Fruit fly (Drosophila melanogaster) whole organism, embryonic: ENCODE data around the gene vkg.

Source experiments
- CG13287 ChIP-seq: fragments of 200-800 bp; sonication (Bioruptor generic); IDR thresholded peaks from 2 replicates; pipeline ENCODE4 v1.3.6; 2022; ENCODE audit warnings: missing biosample characterization, missing genetic modification characterization; ENCODE audit not compliant: partially characterized antibody
- CG13775 ChIP-seq: fragments of 200-800 bp; sonication (Bioruptor generic); optimal IDR thresholded peaks from 3 replicates; lab custom pipeline; 2017; ENCODE audit warnings: missing biosample characterization, mild to moderate bottlenecking, missing genetic modification characterization
- CG14050 ChIP-seq: fragments of 200-800 bp; sonication (Bioruptor generic); IDR thresholded peaks from 3 replicates; pipeline ENCODE4 v1.3.6; 2022; ENCODE audit warnings: missing biosample characterization, missing genetic modification characterization
- CG14667 ChIP-seq: fragments of 200-800 bp; sonication (Bioruptor generic); IDR thresholded peaks from 2 replicates; pipeline ENCODE4 v1.3.6; 2022; ENCODE audit warnings: missing biosample characterization, missing genetic modification characterization
- CG15601 ChIP-seq: fragments of 200-800 bp; sonication (Bioruptor generic); optimal IDR thresholded peaks from 3 replicates; lab custom pipeline; 2019; ENCODE audit warnings: missing biosample characterization, mild to moderate bottlenecking, missing genetic modification characterization, moderate library complexity
- CG17802 ChIP-seq: fragments of 200-800 bp; sonication (Bioruptor generic); optimal IDR thresholded peaks from 2 replicates; lab custom pipeline; 2018; ENCODE audit warnings: missing biosample characterization, mild to moderate bottlenecking, missing genetic modification characterization, moderate library complexity
- CG18599 ChIP-seq: fragments of 200-800 bp; sonication (Bioruptor generic); optimal IDR thresholded peaks from 3 replicates; lab custom pipeline; 2017; ENCODE audit warnings: missing biosample characterization, missing genetic modification characterization, mild to moderate bottlenecking, moderate library complexity, missing genetic modification reagents
- CG31388 ChIP-seq: fragments of 200-800 bp; sonication (Bioruptor generic); optimal IDR thresholded peaks from 2 replicates; lab custom pipeline; 2016; ENCODE audit warnings: missing biosample characterization, missing genetic modification characterization
- CG31441 ChIP-seq: fragments of 200-800 bp; sonication (Bioruptor generic); IDR thresholded peaks from 2 replicates; pipeline ENCODE4 v1.3.6; 2022; ENCODE audit warnings: missing biosample characterization, missing genetic modification characterization
- CG4707 ChIP-seq: fragments of 200-800 bp; sonication (Bioruptor generic); optimal IDR thresholded peaks from 2 replicates; lab custom pipeline; 2018; ENCODE audit warnings: missing biosample characterization, mild to moderate bottlenecking, missing genetic modification characterization, moderate library complexity
- CG5245 ChIP-seq: fragments of 200-800 bp; sonication (Bioruptor generic); optimal IDR thresholded peaks from 3 replicates; lab custom pipeline; 2016; ENCODE audit warnings: missing biosample characterization, missing genetic modification characterization
- CG7556 ChIP-seq: fragments of 200-800 bp; sonication (Bioruptor generic); optimal IDR thresholded peaks from 2 replicates; lab custom pipeline; 2017; ENCODE audit warnings: missing biosample characterization, mild to moderate bottlenecking, missing genetic modification characterization
- CG8290 ChIP-seq, 3 experiments: fragments of 200-800 bp; sonication (Bioruptor generic); optimal IDR thresholded peaks; 2 replicates each; lab custom pipeline; 2016 to 2019; ENCODE audit warnings: missing biosample characterization in 3 of 3, missing genetic modification characterization in 3 of 3, mild to moderate bottlenecking in 2 of 3, moderate library complexity in 1 of 3
- CG8944 ChIP-seq: fragments of 200-800 bp; sonication (Bioruptor generic); optimal IDR thresholded peaks from 3 replicates; lab custom pipeline; 2016; ENCODE audit warnings: missing biosample characterization, missing genetic modification characterization
- CG9609 ChIP-seq: fragments of 200-800 bp; sonication (Bioruptor generic); optimal IDR thresholded peaks from 3 replicates; lab custom pipeline; 2016; ENCODE audit warnings: missing biosample characterization, missing genetic modification characterization
- Camta ChIP-seq: fragments of 200-800 bp; sonication (Bioruptor generic); optimal IDR thresholded peaks from 2 replicates; lab custom pipeline; 2016; ENCODE audit warnings: missing biosample characterization, missing genetic modification characterization
- Dbx ChIP-seq: fragments of 200-800 bp; sonication (Bioruptor generic); IDR thresholded peaks from 3 replicates; pipeline ENCODE4 v1.3.6; 2022; ENCODE audit warnings: missing biosample characterization, missing genetic modification characterization
- E2f2 ChIP-seq: fragments of 200-800 bp; sonication (Bioruptor generic); IDR thresholded peaks from 2 replicates; pipeline ENCODE4 v1.3.6; 2022; ENCODE audit warnings: missing biosample characterization, missing genetic modification characterization
- Ets65A ChIP-seq: fragments of 200-800 bp; sonication (Bioruptor generic); peaks from one replicate; lab custom pipeline; 2016; ENCODE audit warnings: missing biosample characterization, missing genetic modification characterization
- HHEX ChIP-seq: fragments of 200-800 bp; sonication (Bioruptor generic); optimal IDR thresholded peaks from 3 replicates; lab custom pipeline; 2017; ENCODE audit warnings: missing biosample characterization, mild to moderate bottlenecking, missing genetic modification characterization, missing genetic modification reagents
- HLH3B ChIP-seq: fragments of 200-800 bp; sonication (Bioruptor generic); IDR thresholded peaks from 2 replicates; pipeline ENCODE4 v1.3.6; 2022; ENCODE audit warnings: missing biosample characterization, missing genetic modification characterization
- HLH4C ChIP-seq: fragments of 200-800 bp; sonication (Bioruptor generic); IDR thresholded peaks from 3 replicates; pipeline ENCODE4 v1.3.6; 2022; ENCODE audit warnings: missing biosample characterization, missing genetic modification characterization; ENCODE audit not compliant: partially characterized antibody
- Med ChIP-seq: fragments of 200-800 bp; sonication (Bioruptor generic); peaks from one replicate; lab custom pipeline; 2016; ENCODE audit warnings: missing biosample characterization, missing genetic modification characterization, mild to moderate bottlenecking, inconsistent platforms, moderate library complexity
- Meics ChIP-seq: fragments of 200-800 bp; sonication (Bioruptor generic); optimal IDR thresholded peaks from 2 replicates; lab custom pipeline; 2017; ENCODE audit warnings: missing biosample characterization, mild to moderate bottlenecking, missing genetic modification characterization
- NC2β ChIP-seq: fragments of 200-800 bp; sonication (Bioruptor generic); optimal IDR thresholded peaks from 2 replicates; lab custom pipeline; 2016; ENCODE audit warnings: missing biosample characterization, missing genetic modification characterization
- Neu2 ChIP-seq: fragments of 200-800 bp; sonication (Bioruptor generic); optimal IDR thresholded peaks from 3 replicates; lab custom pipeline; 2016; ENCODE audit warnings: missing biosample characterization, missing genetic modification characterization, borderline replicate concordance
- Opbp ChIP-seq: fragments of 200-800 bp; sonication (Bioruptor generic); IDR thresholded peaks from 3 replicates; pipeline ENCODE4 v1.3.6; 2022; ENCODE audit warnings: missing biosample characterization, missing genetic modification characterization; ENCODE audit not compliant: partially characterized antibody
- TFAM ChIP-seq: fragments of 200-800 bp; sonication (Bioruptor generic); optimal IDR thresholded peaks from 2 replicates; lab custom pipeline; 2017; ENCODE audit warnings: missing biosample characterization, missing genetic modification characterization, inconsistent platforms
- Xbp1 ChIP-seq: fragments of 200-800 bp; sonication (Bioruptor generic); optimal IDR thresholded peaks from 3 replicates; lab custom pipeline; 2016; ENCODE audit warnings: missing biosample characterization, mild to moderate bottlenecking, missing genetic modification characterization
- al ChIP-seq: fragments of 200-800 bp; sonication (Bioruptor generic); IDR thresholded peaks from 2 replicates; pipeline ENCODE4 v1.3.6; 2022; ENCODE audit warnings: missing biosample characterization, missing genetic modification characterization
- bbx ChIP-seq: fragments of 200-800 bp; sonication (Bioruptor generic); IDR thresholded peaks from 2 replicates; pipeline ENCODE4 v1.3.6; 2022; ENCODE audit warnings: missing biosample characterization, missing genetic modification characterization; ENCODE audit not compliant: partially characterized antibody
- caup ChIP-seq: fragments of 200-800 bp; sonication (Bioruptor generic); optimal IDR thresholded peaks from 3 replicates; lab custom pipeline; 2017; ENCODE audit warnings: missing biosample characterization, mild to moderate bottlenecking, missing genetic modification characterization, moderate library complexity; ENCODE audit not compliant: severe bottlenecking
- chm ChIP-seq: fragments of 200-800 bp; sonication (Bioruptor generic); IDR thresholded peaks from 2 replicates; pipeline ENCODE4 v1.3.6; 2022; ENCODE audit warnings: missing biosample characterization, missing genetic modification characterization
- ci ChIP-seq: fragments of 200-800 bp; sonication (Bioruptor generic); IDR thresholded peaks from 3 replicates; pipeline ENCODE4 v1.3.6; 2022; ENCODE audit warnings: missing biosample characterization, missing genetic modification characterization
- crol ChIP-seq: fragments of 200-800 bp; sonication (Bioruptor generic); IDR thresholded peaks from 2 replicates; pipeline ENCODE4 v1.3.6; 2022; ENCODE audit warnings: missing biosample characterization, missing genetic modification characterization
- dm ChIP-seq: fragments of 200-800 bp; sonication (Bioruptor generic); optimal IDR thresholded peaks from 3 replicates; lab custom pipeline; 2016; ENCODE audit warnings: missing biosample characterization, missing genetic modification characterization
- dysf ChIP-seq: fragments of 200-800 bp; sonication (Bioruptor generic); IDR thresholded peaks from 3 replicates; pipeline ENCODE4 v1.3.6; 2022; ENCODE audit warnings: missing biosample characterization, missing genetic modification characterization
- esg ChIP-seq: fragments of 200-800 bp; sonication (Bioruptor generic); conservative IDR thresholded peaks from 2 replicates; pipeline ENCODE4 v1.3.6; 2022; ENCODE audit warnings: missing biosample characterization, missing genetic modification characterization
- gcm2 ChIP-seq: fragments of 200-800 bp; sonication (Bioruptor generic); optimal IDR thresholded peaks from 2 replicates; lab custom pipeline; 2016; ENCODE audit warnings: missing biosample characterization, missing genetic modification characterization
- kah ChIP-seq: fragments of 200-800 bp; sonication (Bioruptor generic); optimal IDR thresholded peaks from 2 replicates; lab custom pipeline; 2018; ENCODE audit warnings: missing biosample characterization, mild to moderate bottlenecking, missing genetic modification characterization
- pita ChIP-seq: fragments of 200-800 bp; sonication (Bioruptor generic); optimal IDR thresholded peaks from 2 replicates; lab custom pipeline; 2017; ENCODE audit warnings: missing biosample characterization, mild to moderate bottlenecking, missing genetic modification characterization
- pnt ChIP-seq: fragments of 200-800 bp; sonication (Bioruptor generic); optimal IDR thresholded peaks from 3 replicates; lab custom pipeline; 2016; ENCODE audit warnings: missing biosample characterization, missing genetic modification characterization
- rib ChIP-seq: fragments of 200-800 bp; sonication (Bioruptor generic); IDR thresholded peaks from 2 replicates; pipeline ENCODE4 v1.3.6; 2022; ENCODE audit warnings: missing biosample characterization, missing genetic modification characterization
- row ChIP-seq: fragments of 200-800 bp; sonication (Bioruptor generic); IDR thresholded peaks from 3 replicates; pipeline ENCODE4 v1.3.6; 2022; ENCODE audit warnings: missing biosample characterization, missing genetic modification characterization
- sd ChIP-seq: fragments of 200-800 bp; sonication (Bioruptor generic); optimal IDR thresholded peaks from 3 replicates; lab custom pipeline; 2018; ENCODE audit warnings: missing biosample characterization, mild to moderate bottlenecking, missing genetic modification characterization, moderate library complexity
- slbo ChIP-seq: fragments of 200-800 bp; sonication (Bioruptor generic); IDR thresholded peaks from 2 replicates; pipeline ENCODE4 v1.3.6; 2022; ENCODE audit warnings: missing biosample characterization, missing genetic modification characterization
- tgo ChIP-seq: fragments of 200-800 bp; sonication (Bioruptor generic); IDR thresholded peaks from 3 replicates; pipeline ENCODE4 v1.3.6; 2022; ENCODE audit warnings: missing biosample characterization, missing genetic modification characterization
- ttk ChIP-seq: fragments of 200-800 bp; sonication (Bioruptor generic); IDR thresholded peaks from 2 replicates; pipeline ENCODE4 v2.1.2; 2022; ENCODE audit warnings: missing biosample characterization, missing genetic modification characterization

vkg gene

dm6 chr2L:4997401-4998259 is 30.4 kb downstream of the vkg start (continued):
- peak; percentile 66; the same call in 2 of the 3 replicates for TF ChIP-seq Opbp (GFP tag; lab: Robert Waterston, UW)
- TF ChIP-seq sd: peak; percentile 92
- TF ChIP-seq CG31388 (GFP tag; lab: Kevin White, UChicago): peak; percentile 98
- peak; percentile 100 for TF ChIP-seq chm
- TF ChIP-seq esg (GFP tag; lab: Robert Waterston, UW): peak; percentile 99
- TF ChIP-seq CG15601 (tag; lab: Kevin White, UChicago): peak; percentile 98
- TF ChIP-seq HLH3B (GFP tag; lab: Robert Waterston, UW): peak; percentile 99
- TF ChIP-seq NC2β (GFP tag; lab: Kevin White, UChicago): peak; percentile 99
- TF ChIP-seq gcm2 (GFP tag; lab: Kevin White, UChicago): peak; percentile 97
- peak; percentile 99 for TF ChIP-seq slbo
- peak; percentile 98 for TF ChIP-seq dm (GFP tag; lab: Kevin White, UChicago)
- peak; percentile 63 for TF ChIP-seq bbx (GFP tag; lab: Robert Waterston, UW)
- TF ChIP-seq CG13775 (GFP tag; lab: Kevin White, UChicago): peak; percentile 99
- peak; percentile 99 for TF ChIP-seq pnt
- peak; percentile 99 for TF ChIP-seq HHEX (GFP tag; lab: Kevin White, UChicago)
- peak; percentile 99 for TF ChIP-seq ttk
- TF ChIP-seq kah (GFP tag; lab: Kevin White, UChicago): peak; percentile 97
- peak; percentile 99 for TF ChIP-seq Xbp1
- peak; percentile 99 for TF ChIP-seq CG8290 (GFP tag; optimal IDR thresholded peaks at IDR 0.05; lab: Kevin White, UChicago)
- TF ChIP-seq CG8290 (tag; optimal IDR thresholded peaks at IDR 0.05; lab: Kevin White, UChicago): peak; percentile 99 to 100
- TF ChIP-seq CG4707 (GFP tag; lab: Kevin White, UChicago): peak; percentile 100
- peak; percentile 94 for TF ChIP-seq Neu2
- peak; percentile 99 for TF ChIP-seq CG8944
- peak; percentile 99 for TF ChIP-seq row (GFP tag; lab: Robert Waterston, UW)
- TF ChIP-seq CG9609: peak; percentile 99
- peak; percentile 99 for TF ChIP-seq CG31441 (GFP tag; lab: Robert Waterston, UW)
- TF ChIP-seq crol (GFP tag; lab: Robert Waterston, UW): peak; percentile 96
- TF ChIP-seq TFAM (GFP tag; lab: Kevin White, UChicago): peak; percentile 94
- TF ChIP-seq al: peak; percentile 99
- TF ChIP-seq Meics: peak; percentile 99
- peak; percentile 66 for TF ChIP-seq HLH4C (GFP tag; lab: Robert Waterston, UW)
- peak; percentile 69 for TF ChIP-seq CG13287 (GFP tag; lab: Robert Waterston, UW)
- TF ChIP-seq CG7556 (GFP tag; lab: Kevin White, UChicago): peak; percentile 98
- peak; percentile 100 for TF ChIP-seq Ets65A (GFP tag; lab: Kevin White, UChicago)
- TF ChIP-seq tgo (GFP tag; lab: Robert Waterston, UW): peak; percentile 99
- peak; percentile 99 for TF ChIP-seq Camta
- TF ChIP-seq CG5245 (GFP tag; lab: Kevin White, UChicago): peak; percentile 99
- peak; percentile 94 for TF ChIP-seq CG17802 (tag; lab: Kevin White, UChicago)
- TF ChIP-seq Med (GFP tag; lab: Kevin White, UChicago): peak; percentile 100
- peak; percentile 98 for TF ChIP-seq caup
- TF ChIP-seq CG18599: peak; percentile 99
- TF ChIP-seq pita (GFP tag; lab: Kevin White, UChicago): no peak
- peak; percentile 99 for TF ChIP-seq dysf (GFP tag; lab: Robert Waterston, UW)
- peak; percentile 99 for TF ChIP-seq Dbx (GFP tag; lab: Robert Waterston, UW)
- TF ChIP-seq CG14050 (GFP tag; lab: Robert Waterston, UW): peak; percentile 99
- TF ChIP-seq CG14667 (GFP tag; lab: Robert Waterston, UW): peak; percentile 99
- TF ChIP-seq ci (GFP tag; lab: Robert Waterston, UW): peak; percentile 100
- peak; percentile 88 for TF ChIP-seq E2f2 (GFP tag; lab: Robert Waterston, UW)
- TF ChIP-seq rib: peak; percentile 97
